Fruit fly (Drosophila melanogaster) whole organism, adult: ENCODE data around the gene CG7857.
A peak's percentile ranks its signal among the peaks of the same experiment; 100 is the strongest.

Experiments
- CG12768 ChIP-seq: fragments of 200-800 bp; sonication (Bioruptor generic); optimal IDR thresholded peaks from 2 replicates; lab custom pipeline; 2017; ENCODE audit warnings: missing biosample characterization, missing genetic modification characterization, mild to moderate bottlenecking, moderate library complexity, missing genetic modification reagents
- CG14711 ChIP-seq: fragments of 200-800 bp; sonication (Bioruptor generic); optimal IDR thresholded peaks from 2 replicates; lab custom pipeline; 2018; ENCODE audit warnings: missing biosample characterization, mild to moderate bottlenecking, missing genetic modification characterization, moderate library complexity
- CG1620 ChIP-seq: fragments of 200-800 bp; sonication (Bioruptor generic); optimal IDR thresholded peaks from 2 replicates; lab custom pipeline; 2016; ENCODE audit warnings: missing biosample characterization, missing genetic modification characterization
- CG33017 ChIP-seq: fragments of 200-800 bp; sonication (Bioruptor generic); optimal IDR thresholded peaks from 2 replicates; lab custom pipeline; 2018; ENCODE audit warnings: missing biosample characterization, mild to moderate bottlenecking, missing genetic modification characterization, moderate library complexity
- CG5204 ChIP-seq: fragments of 200-800 bp; sonication (Bioruptor generic); optimal IDR thresholded peaks from 2 replicates; lab custom pipeline; 2016; ENCODE audit warnings: missing biosample characterization, missing genetic modification characterization
- Clk ChIP-seq: fragments of 200-800 bp; sonication (Bioruptor generic); optimal IDR thresholded peaks from 2 replicates; lab custom pipeline; 2017; ENCODE audit warnings: missing biosample characterization, missing genetic modification characterization
- Crg-1 ChIP-seq: fragments of 200-800 bp; sonication (Bioruptor generic); optimal IDR thresholded peaks from 2 replicates; lab custom pipeline; 2016; ENCODE audit warnings: missing biosample characterization, missing genetic modification characterization
- Mnt ChIP-seq: fragments of 200-800 bp; sonication (Bioruptor generic); optimal IDR thresholded peaks from 2 replicates; lab custom pipeline; 2016; ENCODE audit warnings: missing biosample characterization, mild to moderate bottlenecking, missing genetic modification characterization
- bab1 ChIP-seq: fragments of 200-800 bp; sonication (Bioruptor generic); optimal IDR thresholded peaks from 3 replicates; lab custom pipeline; 2019; ENCODE audit warnings: missing biosample characterization, mild to moderate bottlenecking, missing genetic modification characterization, moderate library complexity
- cic ChIP-seq: fragments of 200-800 bp; sonication (Bioruptor generic); optimal IDR thresholded peaks from 2 replicates; lab custom pipeline; 2017; ENCODE audit warnings: missing biosample characterization, mild to moderate bottlenecking, missing genetic modification characterization, moderate library complexity
- kay ChIP-seq: fragments of 200-800 bp; sonication (Bioruptor generic); peaks from one replicate; lab custom pipeline; 2016; ENCODE audit warnings: missing biosample characterization, missing genetic modification characterization, borderline replicate concordance

DNA sequence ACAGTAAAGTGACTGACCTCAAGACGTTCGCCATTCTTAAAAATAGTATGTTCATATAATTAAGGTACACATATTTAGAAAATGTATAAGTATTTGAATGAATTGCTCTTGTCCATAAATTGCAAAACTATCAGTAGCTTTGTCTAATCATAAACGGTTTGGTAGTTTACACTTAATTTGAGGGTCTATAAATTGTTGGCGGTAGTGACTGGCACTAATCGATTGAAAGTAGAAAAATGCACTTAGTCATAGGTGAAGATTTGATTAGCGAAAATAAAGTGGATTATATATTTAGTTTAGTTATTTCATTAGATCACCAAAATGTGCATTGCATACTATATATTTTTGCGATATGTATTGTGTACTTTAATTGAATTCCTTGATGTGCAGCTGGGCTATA, 9.0 kb upstream of the CG7857 start:
- TF ChIP-seq CG14711 (no peak), CG1620 (GFP tag; lab: Kevin White, UChicago) (no peak), cic (GFP tag; lab: Kevin White, UChicago) (no peak), CG12768 (GFP tag; lab: Kevin White, UChicago) (no peak), CG33017 (tag; lab: Kevin White, UChicago) (no peak), Crg-1 (GFP tag; lab: Kevin White, UChicago) (no peak), bab1 (GFP tag; lab: Kevin White, UChicago) (no peak), Mnt (GFP tag; lab: Kevin White, UChicago) (no peak), Clk (GFP tag; lab: Kevin White, UChicago) (no peak), CG5204 (GFP tag; lab: Kevin White, UChicago) (no peak), kay (peak; percentile 66)
